Worm (Caenorhabditis elegans): ENCODE results near the gene F10C2.7.

Gene F10C2.7

ce11 chrV:12033841-12034240 is 19.9 kb upstream of the F10C2.7 start:
- no peak for TF ChIP-seq C34F6.9 (tag; optimal IDR thresholded peaks at IDR 0.05)
- TF ChIP-seq zag-1 (tag; optimal IDR thresholded peaks at IDR 0.05) = no peak
- TF ChIP-seq lin-13 (GFP tag; optimal IDR thresholded peaks at IDR 0.05) = no peak
- TF ChIP-seq elt-1 (tag; optimal IDR thresholded peaks at IDR 0.05) = no peak
- TF ChIP-seq unc-55 (GFP tag; optimal IDR thresholded peaks at IDR 0.05) = no peak
- TF ChIP-seq R02D3.7 (tag; optimal IDR thresholded peaks at IDR 0.05) = no peak
- TF ChIP-seq nhr-12 (tag; optimal IDR thresholded peaks at IDR 0.05) = no peak
- TF ChIP-seq ztf-11 (tag; optimal IDR thresholded peaks at IDR 0.05) = no peak
- no peak for TF ChIP-seq skn-1 (tag; optimal IDR thresholded peaks at IDR 0.05)
- no peak for TF ChIP-seq nhr-23 (tag; optimal IDR thresholded peaks at IDR 0.05)
- no peak for TF ChIP-seq ceh-82 (tag; optimal IDR thresholded peaks at IDR 0.05)
- TF ChIP-seq mab-5 (tag; optimal IDR thresholded peaks at IDR 0.05) = no peak
- no peak for TF ChIP-seq ztf-4 (tag; optimal IDR thresholded peaks at IDR 0.05)
- TF ChIP-seq ama-1 (optimal IDR thresholded peaks at IDR 0.05) = no peak
- TF ChIP-seq mdl-1 (tag; optimal IDR thresholded peaks at IDR 0.05) = no peak

- TF ChIP-seq elt-3 (tag; optimal IDR thresholded peaks at IDR 0.05) = no peak
- TF ChIP-seq nhr-10 (tag; optimal IDR thresholded peaks at IDR 0.05) = no peak
- no peak for TF ChIP-seq mbf-1 (tag; optimal IDR thresholded peaks at IDR 0.05)
- TF ChIP-seq R02D3.7 (tag; optimal IDR thresholded peaks at IDR 0.05) = no peak
- no peak for TF ChIP-seq unc-55 (GFP tag; optimal IDR thresholded peaks at IDR 0.05)
- TF ChIP-seq ztf-11 (tag; optimal IDR thresholded peaks at IDR 0.05) = no peak
- no peak for TF ChIP-seq crh-2 (tag; optimal IDR thresholded peaks at IDR 0.05)
- TF ChIP-seq ztf-1 (GFP tag; conservative IDR thresholded peaks at IDR 0.05) = no peak
- TF ChIP-seq nhr-23 (tag; optimal IDR thresholded peaks at IDR 0.05) = no peak
- TF ChIP-seq aly-2 (tag; optimal IDR thresholded peaks at IDR 0.05) = no peak
- TF ChIP-seq lsy-2 (tag; optimal IDR thresholded peaks at IDR 0.05) = no peak
- no peak for TF ChIP-seq snpc-4 (tag; optimal IDR thresholded peaks at IDR 0.05)
- no peak for TF ChIP-seq C34F6.9 (tag; optimal IDR thresholded peaks at IDR 0.05)
- no peak for TF ChIP-seq elt-1 (tag; optimal IDR thresholded peaks at IDR 0.05)
- no peak for TF ChIP-seq peb-1 (tag; optimal IDR thresholded peaks at IDR 0.05)
- TF ChIP-seq ceh-82 (tag; optimal IDR thresholded peaks at IDR 0.05) = no peak
- TF ChIP-seq nhr-129 (tag; optimal IDR thresholded peaks at IDR 0.05) = no peak
- no peak for TF ChIP-seq nhr-77 (tag; optimal IDR thresholded peaks at IDR 0.05)
- no peak for TF ChIP-seq skn-1 (tag; optimal IDR thresholded peaks at IDR 0.05)
Measured at ce11 chrV:12036129-12036528, 17.6 kb upstream of the F10C2.7 start.

- TF ChIP-seq crh-2 (tag; optimal IDR thresholded peaks at IDR 0.05) = no peak
- peak; percentile 4 for TF ChIP-seq ztf-4 (tag; optimal IDR thresholded peaks at IDR 0.05)
- TF ChIP-seq alr-1 (tag; optimal IDR thresholded peaks at IDR 0.05) = no peak
- no peak for TF ChIP-seq blmp-1 (tag; optimal IDR thresholded peaks at IDR 0.05; ENCODE audit: insufficient read depth)
Measured at ce11 chrV:12037889-12038288, 15.8 kb upstream of the F10C2.7 start.

- TF ChIP-seq skn-1 (tag; optimal IDR thresholded peaks at IDR 0.05) (no peak), Y55F3AM.14 (GFP tag; optimal IDR thresholded peaks at IDR 0.05) (peak; percentile 2), nhr-129 (tag; optimal IDR thresholded peaks at IDR 0.05) (peak; percentile 11), zag-1 (tag; optimal IDR thresholded peaks at IDR 0.05) (no peak), unc-55 (GFP tag; optimal IDR thresholded peaks at IDR 0.05) (peak; percentile 59), nhr-21 (tag; optimal IDR thresholded peaks at IDR 0.05) (no peak), mdl-1 (tag; optimal IDR thresholded peaks at IDR 0.05) (no peak)
Measured at ce11 chrV:12038317-12038716, 15.4 kb upstream of the F10C2.7 start.

- TF ChIP-seq elt-3 (tag; optimal IDR thresholded peaks at IDR 0.05) (no peak), lsy-2 (tag; optimal IDR thresholded peaks at IDR 0.05) (no peak), F13H6.1 (tag; optimal IDR thresholded peaks at IDR 0.05) (peak; percentile 7), skn-1 (tag; optimal IDR thresholded peaks at IDR 0.05) (no peak), blmp-1 (tag; optimal IDR thresholded peaks at IDR 0.05; ENCODE audit: insufficient read depth) (no peak), lin-11 (tag; optimal IDR thresholded peaks at IDR 0.05) (peak; percentile 32), ztf-11 (tag; optimal IDR thresholded peaks at IDR 0.05) (no peak), lin-13 (GFP tag; optimal IDR thresholded peaks at IDR 0.05) (no peak), ZK546.5 (tag; optimal IDR thresholded peaks at IDR 0.05) (no peak), gmeb-1 (tag; optimal IDR thresholded peaks at IDR 0.05) (no peak), fos-1 (tag; optimal IDR thresholded peaks at IDR 0.05) (no peak), nhr-6 (tag; optimal IDR thresholded peaks at IDR 0.05) (no peak), ama-1 (optimal IDR thresholded peaks at IDR 0.05) (peak; percentile 65), sma-9 (GFP tag; optimal IDR thresholded peaks at IDR 0.05) (no peak), sma-9 (tag; optimal IDR thresholded peaks at IDR 0.05) (no peak), nhr-129 (tag; optimal IDR thresholded peaks at IDR 0.05) (peak; percentile 29), lin-39 (tag; optimal IDR thresholded peaks at IDR 0.05) (no peak), snpc-4 (tag; optimal IDR thresholded peaks at IDR 0.05) (no peak), unc-55 (GFP tag; optimal IDR thresholded peaks at IDR 0.05) (peak; percentile 12), R02D3.7 (tag; optimal IDR thresholded peaks at IDR 0.05) (no peak), unc-39 (tag; optimal IDR thresholded peaks at IDR 0.05) (no peak), nhr-10 (tag; optimal IDR thresholded peaks at IDR 0.05) (no peak), sem-4 (tag; optimal IDR thresholded peaks at IDR 0.05) (no peak), unc-62 (GFP tag; optimal IDR thresholded peaks at IDR 0.05) (no peak), nhr-25 (tag; optimal IDR thresholded peaks at IDR 0.05) (no peak), nhr-23 (tag; optimal IDR thresholded peaks at IDR 0.05) (no peak), alr-1 (tag; optimal IDR thresholded peaks at IDR 0.05) (no peak), ztf-4 (tag; optimal IDR thresholded peaks at IDR 0.05) (no peak), zag-1 (tag; optimal IDR thresholded peaks at IDR 0.05) (no peak), mbf-1 (tag; optimal IDR thresholded peaks at IDR 0.05) (no peak), elt-1 (tag; optimal IDR thresholded peaks at IDR 0.05) (no peak), Y55F3AM.14 (GFP tag; optimal IDR thresholded peaks at IDR 0.05) (no peak), peb-1 (tag; optimal IDR thresholded peaks at IDR 0.05) (no peak), nhr-21 (tag; optimal IDR thresholded peaks at IDR 0.05) (no peak)
Measured at ce11 chrV:12038783-12039182, 14.9 kb upstream of the F10C2.7 start.

Measured in whole organism, L2 larva.